Fruit fly (Drosophila melanogaster) whole organism, wandering third instar larva: ENCODE results near the gene lmgB.

Experiments
- Abd-B ChIP-seq: fragments of >200 bp; optimal IDR thresholded peaks from 2 replicates; lab custom pipeline; 2017; ENCODE audit warnings: missing biosample characterization, missing genetic modification characterization
- CG32264 ChIP-seq: fragments of 200-800 bp; sonication (Bioruptor generic); optimal IDR thresholded peaks from 2 replicates; lab custom pipeline; 2016; ENCODE audit warnings: missing biosample characterization, missing genetic modification characterization
- Dfd ChIP-seq: fragments of >200 bp; optimal IDR thresholded peaks from 2 replicates; lab custom pipeline; 2017; ENCODE audit warnings: missing biosample characterization, missing genetic modification characterization
- Hr78 ChIP-seq: fragments of >200 bp; optimal IDR thresholded peaks from 2 replicates; lab custom pipeline; 2017; ENCODE audit warnings: missing biosample characterization, missing genetic modification characterization
- brk ChIP-seq: fragments of 200-800 bp; sonication (Bioruptor generic); optimal IDR thresholded peaks from 2 replicates; lab custom pipeline; 2016; ENCODE audit warnings: missing biosample characterization, mild to moderate bottlenecking, missing genetic modification characterization
- dl ChIP-seq, 2 experiments: fragments of 175-275, 200-275 bp in 1 of 2; fragments of 200-275 bp in 1 of 2; sonication (Bioruptor generic); optimal IDR thresholded peaks; lab custom pipeline; 2018; ENCODE audit warnings: mild to moderate bottlenecking in 2 of 2, missing biosample characterization in 2 of 2, missing genetic modification characterization in 2 of 2, moderate library complexity in 2 of 2; ENCODE audit not compliant: partially characterized antibody in 2 of 2, insufficient read depth in 1 of 2
- ey ChIP-seq: fragments of 200-800 bp; sonication (Bioruptor generic); optimal IDR thresholded peaks from 2 replicates; lab custom pipeline; 2016; ENCODE audit warnings: missing biosample characterization, missing genetic modification characterization
- fru ChIP-seq: fragments of 200-800 bp; sonication (Bioruptor generic); optimal IDR thresholded peaks from 3 replicates; lab custom pipeline; 2016; ENCODE audit warnings: missing biosample characterization, mild to moderate bottlenecking, missing genetic modification characterization
- pan ChIP-seq: fragments of >200 bp; optimal IDR thresholded peaks from 2 replicates; lab custom pipeline; 2017
- psq ChIP-seq: fragments of 200-800 bp; sonication (Bioruptor generic); optimal IDR thresholded peaks from 3 replicates; lab custom pipeline; 2017; ENCODE audit warnings: missing biosample characterization, mild to moderate bottlenecking, missing genetic modification characterization, moderate library complexity
- woc ChIP-seq: sonication (Bioruptor generic); optimal IDR thresholded peaks from 2 replicates; lab custom pipeline; 2016; ENCODE audit warnings: missing biosample characterization, mild to moderate bottlenecking, missing genetic modification characterization

DNA sequence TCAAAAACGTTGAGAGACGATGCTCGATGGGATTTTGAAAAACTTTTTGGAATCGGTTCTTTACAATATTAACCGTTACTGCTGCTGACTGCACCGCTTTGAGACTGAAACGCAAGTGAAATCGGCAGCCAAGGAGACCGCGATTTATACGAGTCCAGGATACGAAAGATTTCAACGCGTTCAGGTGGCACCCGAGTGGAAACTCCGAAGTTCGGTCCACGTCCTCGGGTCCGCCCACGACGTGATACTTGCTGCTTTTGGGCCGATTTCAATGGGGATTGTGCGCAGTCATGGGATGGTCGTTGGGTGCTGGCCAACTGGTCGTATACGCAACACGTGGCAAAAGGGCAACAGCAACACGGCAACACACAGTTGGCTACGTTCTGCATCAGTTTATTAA, 21.7 kb downstream of the lmgB start, which contains the start of gene Dh31:
- no peak for TF ChIP-seq Dfd (GFP tag; lab: Kevin White, UChicago)
- TF ChIP-seq Hr78 = no peak
- TF ChIP-seq ey (GFP tag; lab: Kevin White, UChicago) = no peak
- TF ChIP-seq brk (GFP tag; lab: Kevin White, UChicago) = no peak
- no peak for TF ChIP-seq woc (GFP tag; lab: Kevin White, UChicago)
- no peak for TF ChIP-seq CG32264 (GFP tag; lab: Kevin White, UChicago)
- no peak for TF ChIP-seq psq (GFP tag; lab: Kevin White, UChicago)
- no peak for TF ChIP-seq pan
- TF ChIP-seq Abd-B = no peak
- no peak for TF ChIP-seq fru (GFP tag; lab: Kevin White, UChicago)
- TF ChIP-seq dl (GFP tag; optimal IDR thresholded peaks at IDR 0.05; lab: Kevin White, UChicago; ENCODE audit: insufficient read depth in 1 of 2, partially characterized antibody in 2 of 2) = no peak
